Worm (Caenorhabditis elegans) whole organism, young adult: ENCODE measurements around the gene F53B7.7.

Experiments
- ama-1 ChIP-seq, 3 experiments: fragments of 150-350 bp in 1 of 3; sonication (generic microtip) in 2 of 3; optimal IDR thresholded peaks; 2 replicates each; lab custom pipeline; 2014 to 2018; ENCODE audit warnings: missing biosample characterization in 2 of 3, missing genetic modification characterization in 2 of 3, missing genetic modification reagents in 2 of 3
- ceh-27 ChIP-seq: fragments of 200-800 bp; sonication (Bioruptor generic); optimal IDR thresholded peaks from 2 replicates; lab custom pipeline; 2018; ENCODE audit warnings: mild to moderate bottlenecking, missing genetic modification characterization, moderate library complexity, missing compliant biosample characterization
- egrh-3 ChIP-seq: fragments of 200-800 bp; sonication (Bioruptor generic); IDR thresholded peaks from 2 replicates; pipeline ENCODE4 v1.3.6; 2022; ENCODE audit warnings: missing genetic modification reagents, missing genetic modification characterization, missing compliant biosample characterization
- unc-130 ChIP-seq: sonication (generic microtip); optimal IDR thresholded peaks from 2 replicates; lab custom pipeline; 2016; ENCODE audit warnings: missing genetic modification reagents, missing genetic modification characterization, missing compliant biosample characterization

DNA sequence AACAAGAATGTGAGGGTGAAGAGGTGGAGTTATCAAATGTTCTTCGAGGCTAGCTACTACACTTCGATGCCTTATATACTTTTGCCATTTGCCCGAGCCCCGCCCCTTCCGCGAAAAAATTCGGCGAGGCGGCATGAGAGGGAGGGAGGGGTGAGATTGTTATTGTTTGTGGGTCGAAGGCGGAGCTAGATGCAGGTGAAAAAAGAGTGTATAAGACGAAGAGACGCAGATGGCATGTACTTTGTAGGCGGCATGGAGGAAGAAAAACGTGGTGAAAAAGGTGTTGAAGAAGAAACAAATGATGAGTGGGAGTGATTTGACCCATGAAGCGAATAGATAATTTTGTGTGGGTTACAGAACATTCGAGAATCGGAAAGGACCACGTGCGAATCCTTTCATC lies 13.5 kb downstream of the F53B7.7 start, which contains the start of gene C13G3.1:
- no peak for TF ChIP-seq unc-130 (GFP tag; lab: Kevin White, UChicago)
- TF ChIP-seq ama-1 (optimal IDR thresholded peaks at IDR 0.05; lab: Kevin White, UChicago) = no peak
- no peak for TF ChIP-seq ama-1 (GFP tag; optimal IDR thresholded peaks at IDR 0.05; lab: Kevin White, UChicago)
- no peak for TF ChIP-seq ceh-27 (GFP tag; lab: Kevin White, UChicago)
- no peak for TF ChIP-seq egrh-3 (GFP tag; lab: Robert Waterston, UW)
